Worm (Caenorhabditis elegans) whole organism, late embryonic: ENCODE results near the gene F12D9.2.

Experiments
- C38D4.7 ChIP-seq: fragments of 200-800 bp; sonication (Bioruptor generic); optimal IDR thresholded peaks from 2 replicates; lab custom pipeline; 2018; ENCODE audit warnings: mild to moderate bottlenecking, missing genetic modification characterization, moderate library complexity, missing compliant biosample characterization
- F13H6.1 ChIP-seq: sonication (generic microtip); optimal IDR thresholded peaks from 2 replicates; lab custom pipeline; 2016; ENCODE audit warnings: missing genetic modification characterization, missing compliant biosample characterization
- K02D7.2 ChIP-seq: sonication (generic microtip); optimal IDR thresholded peaks from 2 replicates; lab custom pipeline; 2017; ENCODE audit warnings: mild to moderate bottlenecking, missing genetic modification characterization, missing compliant biosample characterization
- T23F11.4 ChIP-seq: fragments of 200-800 bp; sonication (Bioruptor generic); optimal IDR thresholded peaks from 2 replicates; lab custom pipeline; 2018; ENCODE audit warnings: mild to moderate bottlenecking, missing genetic modification characterization, missing compliant biosample characterization
- Y22D7AL.16 ChIP-seq: sonication (generic microtip); optimal IDR thresholded peaks from 2 replicates; lab custom pipeline; 2016; ENCODE audit warnings: missing genetic modification characterization, missing compliant biosample characterization
- ahr-1 ChIP-seq: sonication (generic microtip); optimal IDR thresholded peaks from 2 replicates; lab custom pipeline; 2016; ENCODE audit warnings: missing genetic modification characterization, missing compliant biosample characterization
- ama-1 ChIP-seq: fragments of 150-350 bp; optimal IDR thresholded peaks from 2 replicates; lab custom pipeline; 2014
- ceh-14 ChIP-seq: sonication (generic microtip); optimal IDR thresholded peaks from 2 replicates; lab custom pipeline; 2016; ENCODE audit warnings: missing genotype, missing genetic modification characterization, missing compliant biosample characterization
- ceh-19 ChIP-seq: fragments of 200-800 bp; sonication (Bioruptor generic); optimal IDR thresholded peaks from 2 replicates; lab custom pipeline; 2018; ENCODE audit warnings: mild to moderate bottlenecking, missing genetic modification characterization, missing compliant biosample characterization
- ceh-22 ChIP-seq: sonication (generic microtip); optimal IDR thresholded peaks from 2 replicates; lab custom pipeline; 2017; ENCODE audit warnings: missing biosample characterization, missing genetic modification characterization
- ceh-24 ChIP-seq: sonication (generic microtip); optimal IDR thresholded peaks from 2 replicates; lab custom pipeline; 2016; ENCODE audit warnings: mild to moderate bottlenecking, missing genetic modification characterization, missing compliant biosample characterization
- ceh-31 ChIP-seq: sonication (generic microtip); optimal IDR thresholded peaks from 2 replicates; lab custom pipeline; 2016; ENCODE audit warnings: missing genetic modification characterization, missing compliant biosample characterization
- ceh-48 ChIP-seq: sonication (generic microtip); optimal IDR thresholded peaks from 2 replicates; lab custom pipeline; 2016; ENCODE audit warnings: missing genetic modification characterization, inconsistent platforms, missing compliant biosample characterization
- ceh-6 ChIP-seq: fragments of 200-800 bp; sonication (Bioruptor generic); optimal IDR thresholded peaks from 2 replicates; lab custom pipeline; 2018; ENCODE audit warnings: mild to moderate bottlenecking, missing genetic modification characterization, missing compliant biosample characterization
- che-1 ChIP-seq: sonication (generic microtip); optimal IDR thresholded peaks from 2 replicates; lab custom pipeline; 2016; ENCODE audit warnings: mild to moderate bottlenecking, missing genetic modification characterization, missing compliant biosample characterization
- elt-2 ChIP-seq: sonication (generic microtip); optimal IDR thresholded peaks from 2 replicates; lab custom pipeline; 2016; ENCODE audit warnings: missing genetic modification reagents, missing genetic modification characterization, missing compliant biosample characterization
- elt-4 ChIP-seq: sonication (generic microtip); optimal IDR thresholded peaks from 2 replicates; lab custom pipeline; 2016; ENCODE audit warnings: missing genetic modification characterization, missing compliant biosample characterization
- fax-1 ChIP-seq: sonication (generic microtip); optimal IDR thresholded peaks from 2 replicates; lab custom pipeline; 2016; ENCODE audit warnings: missing genotype, missing genetic modification characterization, missing compliant biosample characterization
- fkh-6 ChIP-seq: sonication (generic microtip); optimal IDR thresholded peaks from 2 replicates; lab custom pipeline; 2016; ENCODE audit warnings: missing genetic modification characterization, missing compliant biosample characterization
- gmeb-2 ChIP-seq: sonication (generic microtip); optimal IDR thresholded peaks from 2 replicates; lab custom pipeline; 2016; ENCODE audit warnings: missing genetic modification characterization, inconsistent platforms, missing compliant biosample characterization
- hlh-13 ChIP-seq: fragments of 200-800 bp; sonication (Bioruptor generic); optimal IDR thresholded peaks from 2 replicates; lab custom pipeline; 2018; ENCODE audit warnings: mild to moderate bottlenecking, missing genetic modification characterization, missing compliant biosample characterization
- hlh-15 ChIP-seq: sonication (generic microtip); optimal IDR thresholded peaks from 2 replicates; lab custom pipeline; 2016; ENCODE audit warnings: missing genetic modification characterization, missing compliant biosample characterization
- hlh-30 ChIP-seq: sonication (generic microtip); optimal IDR thresholded peaks from 2 replicates; lab custom pipeline; 2017; ENCODE audit warnings: antibody characterized with exemption, missing genetic modification characterization, missing compliant biosample characterization; ENCODE audit not compliant: insufficient read depth
- hlh-6 ChIP-seq: sonication (generic microtip); optimal IDR thresholded peaks from 2 replicates; lab custom pipeline; 2016; ENCODE audit warnings: missing genotype, missing genetic modification characterization, missing compliant biosample characterization
- hlh-8 ChIP-seq: sonication (generic microtip); optimal IDR thresholded peaks from 2 replicates; lab custom pipeline; 2016; ENCODE audit warnings: missing genotype, missing genetic modification characterization, missing compliant biosample characterization
- lin-11 ChIP-seq: fragments of 200-800 bp; sonication (Bioruptor generic); optimal IDR thresholded peaks from 2 replicates; lab custom pipeline; 2018; ENCODE audit warnings: mild to moderate bottlenecking, missing genetic modification characterization, missing compliant biosample characterization
- madf-2 ChIP-seq: sonication (generic microtip); optimal IDR thresholded peaks from 2 replicates; lab custom pipeline; 2017; ENCODE audit warnings: missing genetic modification characterization, missing compliant biosample characterization
- nfya-1 ChIP-seq: sonication (generic microtip); optimal IDR thresholded peaks from 2 replicates; lab custom pipeline; 2017; ENCODE audit warnings: missing genetic modification characterization, mild to moderate bottlenecking, missing compliant biosample characterization, antibody characterized with exemption, moderate library complexity
- npax-4 ChIP-seq: sonication (generic microtip); optimal IDR thresholded peaks from 2 replicates; lab custom pipeline; 2016; ENCODE audit warnings: missing genetic modification characterization, missing compliant biosample characterization
- odd-2 ChIP-seq: sonication (generic microtip); optimal IDR thresholded peaks from 2 replicates; lab custom pipeline; 2017; ENCODE audit warnings: antibody characterized with exemption, mild to moderate bottlenecking, missing genetic modification characterization, missing compliant biosample characterization
- pag-3 ChIP-seq: sonication (generic microtip); optimal IDR thresholded peaks from 2 replicates; lab custom pipeline; 2016; ENCODE audit warnings: missing compliant biosample characterization, missing genetic modification characterization, borderline replicate concordance
- pat-9 ChIP-seq: fragments of 200-800 bp; sonication (Bioruptor generic); optimal IDR thresholded peaks from 2 replicates; lab custom pipeline; 2018; ENCODE audit warnings: mild to moderate bottlenecking, missing genetic modification characterization, moderate library complexity, missing compliant biosample characterization
- pha-2 ChIP-seq: sonication (generic microtip); optimal IDR thresholded peaks from 2 replicates; lab custom pipeline; 2017; ENCODE audit warnings: mild to moderate bottlenecking, missing genetic modification characterization, missing compliant biosample characterization
- pha-4 ChIP-seq: fragments of 150-350 bp; optimal IDR thresholded peaks from 2 replicates; lab custom pipeline; 2018; ENCODE audit warnings: missing biosample characterization, missing genetic modification reagents, missing genetic modification characterization
- pqm-1 ChIP-seq: sonication (generic microtip); optimal IDR thresholded peaks from 2 replicates; lab custom pipeline; 2016; ENCODE audit warnings: missing genetic modification characterization, missing compliant biosample characterization
- rnt-1 ChIP-seq: sonication (generic microtip); optimal IDR thresholded peaks from 2 replicates; lab custom pipeline; 2016; ENCODE audit warnings: missing genetic modification characterization, missing compliant biosample characterization
- sdc-2 ChIP-seq: sonication (generic microtip); optimal IDR thresholded peaks from 2 replicates; lab custom pipeline; 2016; ENCODE audit warnings: missing genotype, missing genetic modification characterization, missing compliant biosample characterization
- sox-2 ChIP-seq: fragments of 200-800 bp; sonication (Bioruptor generic); IDR thresholded peaks from 2 replicates; pipeline ENCODE4 v1.3.6; 2022; ENCODE audit warnings: missing genetic modification reagents, missing genetic modification characterization, missing compliant biosample characterization
- sox-4 ChIP-seq: sonication (generic microtip); optimal IDR thresholded peaks from 2 replicates; lab custom pipeline; 2017; ENCODE audit warnings: mild to moderate bottlenecking, missing genetic modification characterization, inconsistent platforms, missing compliant biosample characterization
- tbx-2 ChIP-seq: sonication (generic microtip); optimal IDR thresholded peaks from 2 replicates; lab custom pipeline; 2016; ENCODE audit warnings: missing genetic modification characterization, missing compliant biosample characterization
- tbx-7 ChIP-seq: sonication (generic microtip); optimal IDR thresholded peaks from 2 replicates; lab custom pipeline; 2016; ENCODE audit warnings: missing genotype, missing genetic modification characterization, missing compliant biosample characterization
- ttx-3 ChIP-seq: sonication (generic microtip); optimal IDR thresholded peaks from 2 replicates; lab custom pipeline; 2016; ENCODE audit warnings: missing genetic modification reagents, missing genetic modification characterization, missing compliant biosample characterization
- unc-3 ChIP-seq, 2 experiments: fragments of 200-800 bp in 1 of 2; sonication (Bioruptor generic) in 1 of 2; sonication (generic microtip) in 1 of 2; conservative IDR thresholded peaks in 1 of 2; optimal IDR thresholded peaks in 1 of 2; 2 replicates each; pipeline versions ENCODE4 v1.3.6 to Lab custom; 2016 to 2022; ENCODE audit warnings: missing compliant biosample characterization in 2 of 2, missing genetic modification characterization in 2 of 2, missing genetic modification reagents in 1 of 2
- unc-42 ChIP-seq: sonication (generic microtip); optimal IDR thresholded peaks from 2 replicates; lab custom pipeline; 2016; ENCODE audit warnings: missing genotype, missing genetic modification characterization, missing compliant biosample characterization
- unc-86 ChIP-seq: sonication (generic microtip); optimal IDR thresholded peaks from 2 replicates; lab custom pipeline; 2016; ENCODE audit warnings: missing genetic modification characterization, missing compliant biosample characterization
- zip-5 ChIP-seq: sonication (generic microtip); optimal IDR thresholded peaks from 2 replicates; lab custom pipeline; 2016; ENCODE audit warnings: missing genetic modification characterization, missing compliant biosample characterization
- ztf-16 ChIP-seq: sonication (generic microtip); optimal IDR thresholded peaks from 2 replicates; lab custom pipeline; 2017; ENCODE audit warnings: missing genetic modification characterization, missing compliant biosample characterization

Gene F12D9.2

ce11 chrX:8643817-8644216, 3.1 kb downstream of the F12D9.2 start, which contains the start of gene stg-2:
TSS of gene stg-2 (minus strand) at chrX:8643917.
- TF ChIP-seq ztf-16 (no peak), Y22D7AL.16 (tag; lab: Kevin White, UChicago) (no peak), gmeb-2 (no peak), T23F11.4 (GFP tag; lab: Kevin White, UChicago) (no peak), che-1 (tag; lab: Kevin White, UChicago) (no peak), sox-4 (no peak), hlh-13 (GFP tag; lab: Kevin White, UChicago) (no peak), elt-4 (tag; lab: Kevin White, UChicago) (no peak), npax-4 (tag; lab: Kevin White, UChicago) (no peak), ama-1 (no peak), ceh-48 (tag; lab: Kevin White, UChicago) (no peak), zip-5 (no peak), C38D4.7 (GFP tag; lab: Kevin White, UChicago) (no peak), nfya-1 (tag; lab: Kevin White, UChicago) (no peak), lin-11 (tag; lab: Kevin White, UChicago) (no peak), pat-9 (no peak), madf-2 (tag; lab: Kevin White, UChicago) (no peak), ceh-14 (tag; lab: Kevin White, UChicago) (no peak), hlh-15 (no peak)
- TF ChIP-seq, all 69 proteins: peak for 0

ce11 chrX:8640654-8641053, 6.2 kb downstream of the F12D9.2 start:
- TF ChIP-seq sox-4, result no peak
- no peak for TF ChIP-seq unc-3 (GFP tag; conservative IDR thresholded peaks at IDR 0.05; lab: Robert Waterston, UW)
- no peak for TF ChIP-seq unc-3 (tag; optimal IDR thresholded peaks at IDR 0.05; lab: Kevin White, UChicago)
- TF ChIP-seq K02D7.2 (tag; lab: Kevin White, UChicago), result no peak
- TF ChIP-seq hlh-8, result no peak
- TF ChIP-seq hlh-6 (tag; lab: Kevin White, UChicago), result no peak
- no peak for TF ChIP-seq ceh-22 (tag; lab: Kevin White, UChicago)
- no peak for TF ChIP-seq sdc-2 (tag; lab: Kevin White, UChicago)
- TF ChIP-seq ceh-31 (tag; lab: Kevin White, UChicago), result no peak
- TF ChIP-seq rnt-1 (tag; lab: Kevin White, UChicago), result no peak
- no peak for TF ChIP-seq ceh-24 (tag; lab: Kevin White, UChicago)
- no peak for TF ChIP-seq unc-86 (tag; lab: Kevin White, UChicago)
- TF ChIP-seq zip-5, result no peak
- no peak for TF ChIP-seq pha-4 (tag; lab: Kevin White, UChicago)
- TF ChIP-seq che-1 (tag; lab: Kevin White, UChicago), result no peak
- no peak for TF ChIP-seq pqm-1
- TF ChIP-seq unc-42, result no peak
- no peak for TF ChIP-seq Y22D7AL.16 (tag; lab: Kevin White, UChicago)
- TF ChIP-seq ttx-3 (tag; lab: Kevin White, UChicago), result no peak

DNA sequence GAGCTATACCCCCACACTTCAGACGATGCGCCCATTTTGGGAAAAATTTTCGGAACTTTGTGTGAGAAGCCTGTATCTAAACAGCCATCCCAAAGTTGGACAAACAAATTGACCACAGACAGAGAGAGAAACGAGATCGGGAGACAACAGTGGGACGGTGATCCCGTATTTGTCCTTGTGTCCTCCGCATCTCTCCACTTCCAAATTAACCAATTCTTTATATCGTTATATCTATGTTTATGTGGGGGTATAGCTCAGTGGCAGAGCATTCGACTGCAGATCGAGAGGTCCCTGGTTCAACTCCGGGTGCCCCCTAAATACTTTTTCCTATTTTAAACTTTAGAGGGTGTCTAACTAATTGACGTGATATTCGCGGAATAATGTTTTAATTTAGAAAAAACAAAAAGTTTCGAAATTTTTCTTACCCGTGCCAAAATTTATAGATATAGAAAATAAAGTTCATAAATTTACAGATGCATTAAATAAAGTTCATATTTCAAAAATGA, 8.2 kb downstream of the F12D9.2 start:
- TF ChIP-seq odd-2 (tag; lab: Kevin White, UChicago), result no peak
- peak; percentile 51 for TF ChIP-seq elt-2 (tag; lab: Kevin White, UChicago)
- no peak for TF ChIP-seq pqm-1
- peak; percentile 54 for TF ChIP-seq hlh-15
- peak; percentile 55 for TF ChIP-seq sox-2 (GFP tag; lab: Robert Waterston, UW)
- TF ChIP-seq ztf-16, result no peak
- peak; percentile 43 for TF ChIP-seq tbx-2 (tag; lab: Kevin White, UChicago)
- TF ChIP-seq ahr-1 (tag; lab: Kevin White, UChicago), result no peak
- no peak for TF ChIP-seq tbx-7 (tag; lab: Kevin White, UChicago)
- TF ChIP-seq madf-2 (tag; lab: Kevin White, UChicago), result no peak
- peak; percentile 63 for TF ChIP-seq ceh-6 (GFP tag; lab: Kevin White, UChicago)
- no peak for TF ChIP-seq ceh-24 (tag; lab: Kevin White, UChicago)
- TF ChIP-seq unc-86 (tag; lab: Kevin White, UChicago), result no peak
- TF ChIP-seq ceh-19 (GFP tag; lab: Kevin White, UChicago), result peak; percentile 69
- no peak for TF ChIP-seq Y22D7AL.16 (tag; lab: Kevin White, UChicago)
- TF ChIP-seq gmeb-2, result peak; percentile 69
- peak; percentile 37 for TF ChIP-seq pat-9
- TF ChIP-seq pag-3 (tag; lab: Kevin White, UChicago), result no peak
- peak; percentile 11 for TF ChIP-seq lin-11 (tag; lab: Kevin White, UChicago)
- TF ChIP-seq fkh-6 (tag; lab: Kevin White, UChicago), result peak; percentile 63
- TF ChIP-seq pha-2 (tag; lab: Kevin White, UChicago), result peak; percentile 78
- TF ChIP-seq F13H6.1, result no peak
- TF ChIP-seq hlh-30 (tag; lab: Kevin White, UChicago), result no peak
- no peak for TF ChIP-seq sdc-2 (tag; lab: Kevin White, UChicago)
- no peak for TF ChIP-seq unc-42
- TF ChIP-seq fax-1 (tag; lab: Kevin White, UChicago), result no peak
- TF ChIP-seq ceh-48 (tag; lab: Kevin White, UChicago), result no peak
- no peak for TF ChIP-seq ceh-22 (tag; lab: Kevin White, UChicago)
- no peak for TF ChIP-seq ceh-14 (tag; lab: Kevin White, UChicago)
